Fruit fly (Drosophila melanogaster) whole organism, embryonic: ENCODE data around the gene Pis.
A peak's percentile ranks its signal among the peaks of the same experiment; 100 is the strongest.

Source experiments
- Bgb ChIP-seq: fragments of 200-800 bp; sonication (Bioruptor generic); IDR thresholded peaks from 2 replicates; pipeline ENCODE4 v1.3.6; 2022; ENCODE audit warnings: missing biosample characterization, missing genetic modification characterization; ENCODE audit not compliant: partially characterized antibody
- CG10147 ChIP-seq: fragments of 200-800 bp; sonication (Bioruptor generic); optimal IDR thresholded peaks from 2 replicates; lab custom pipeline; 2019; ENCODE audit warnings: missing biosample characterization, mild to moderate bottlenecking, missing genetic modification characterization, moderate library complexity
- CG10267 ChIP-seq: fragments of 200-800 bp; sonication (Bioruptor generic); optimal IDR thresholded peaks from 2 replicates; lab custom pipeline; 2018; ENCODE audit warnings: missing biosample characterization, mild to moderate bottlenecking, missing genetic modification characterization, moderate library complexity
- CG11695 ChIP-seq: fragments of 200-800 bp; sonication (Bioruptor generic); IDR thresholded peaks from 3 replicates; pipeline ENCODE4 v1.3.6; 2022; ENCODE audit warnings: missing biosample characterization, missing genetic modification characterization
- CG11723 ChIP-seq: fragments of 200-800 bp; sonication (Bioruptor generic); optimal IDR thresholded peaks from 2 replicates; lab custom pipeline; 2017; ENCODE audit warnings: missing biosample characterization, mild to moderate bottlenecking, missing genetic modification characterization
- CG12942 ChIP-seq: fragments of 200-800 bp; sonication (Bioruptor generic); optimal IDR thresholded peaks from 3 replicates; lab custom pipeline; 2016; ENCODE audit warnings: missing biosample characterization, missing genetic modification characterization
- CG13287 ChIP-seq: fragments of 200-800 bp; sonication (Bioruptor generic); IDR thresholded peaks from 2 replicates; pipeline ENCODE4 v1.3.6; 2022; ENCODE audit warnings: missing biosample characterization, missing genetic modification characterization; ENCODE audit not compliant: partially characterized antibody
- CG15011 ChIP-seq: fragments of 200-800 bp; sonication (Bioruptor generic); optimal IDR thresholded peaks from 3 replicates; lab custom pipeline; 2018; ENCODE audit warnings: missing biosample characterization, mild to moderate bottlenecking, missing genetic modification characterization
- CG15073 ChIP-seq: fragments of 200-800 bp; sonication (Bioruptor generic); optimal IDR thresholded peaks from 2 replicates; lab custom pipeline; 2016; ENCODE audit warnings: missing biosample characterization, missing genetic modification characterization
- CG15601 ChIP-seq: fragments of 200-800 bp; sonication (Bioruptor generic); optimal IDR thresholded peaks from 3 replicates; lab custom pipeline; 2019; ENCODE audit warnings: missing biosample characterization, mild to moderate bottlenecking, missing genetic modification characterization, moderate library complexity
- CG17328 ChIP-seq: fragments of 200-800 bp; sonication (Bioruptor generic); IDR thresholded peaks from 2 replicates; pipeline ENCODE4 v1.3.6; 2022; ENCODE audit warnings: missing biosample characterization, missing genetic modification characterization
- CG17612 ChIP-seq: fragments of 200-800 bp; sonication (Bioruptor generic); IDR thresholded peaks from 2 replicates; pipeline ENCODE4 v1.3.6; 2022; ENCODE audit warnings: missing biosample characterization, missing genetic modification characterization
- CG17912 ChIP-seq: fragments of 200-800 bp; sonication (Bioruptor generic); optimal IDR thresholded peaks from 2 replicates; lab custom pipeline; 2018; ENCODE audit warnings: missing biosample characterization, mild to moderate bottlenecking, missing genetic modification characterization
- CG2199 ChIP-seq: fragments of 200-800 bp; sonication (Bioruptor generic); IDR thresholded peaks from 3 replicates; pipeline ENCODE4 v1.3.6; 2022; ENCODE audit warnings: missing biosample characterization, missing genetic modification characterization
- CG33213 ChIP-seq: fragments of 200-800 bp; sonication (Bioruptor generic); optimal IDR thresholded peaks from 3 replicates; lab custom pipeline; 2016; ENCODE audit warnings: missing biosample characterization, missing genetic modification characterization
- CG6765 ChIP-seq: fragments of 200-800 bp; sonication (Bioruptor generic); optimal IDR thresholded peaks from 3 replicates; lab custom pipeline; 2017; ENCODE audit warnings: missing biosample characterization, mild to moderate bottlenecking, missing genetic modification characterization
- CG8924 ChIP-seq: fragments of 200-800 bp; optimal IDR thresholded peaks from 3 replicates; lab custom pipeline; 2019; ENCODE audit warnings: missing biosample characterization, mild to moderate bottlenecking, missing genetic modification characterization, moderate library complexity
- CG9609 ChIP-seq: fragments of 200-800 bp; sonication (Bioruptor generic); optimal IDR thresholded peaks from 3 replicates; lab custom pipeline; 2016; ENCODE audit warnings: missing biosample characterization, missing genetic modification characterization
- D19A ChIP-seq: fragments of 200-800 bp; optimal IDR thresholded peaks from 3 replicates; lab custom pipeline; 2019; ENCODE audit warnings: missing biosample characterization, mild to moderate bottlenecking, missing genetic modification characterization, moderate library complexity
- Dfd ChIP-seq, 2 experiments: fragments of >200 bp; optimal IDR thresholded peaks; 2 replicates each; lab custom pipeline; 2017; ENCODE audit warnings: missing biosample characterization in 2 of 2, missing genetic modification characterization in 2 of 2
- Drgx ChIP-seq: fragments of 200-800 bp; sonication (Bioruptor generic); IDR thresholded peaks from 2 replicates; pipeline ENCODE4 v1.3.6; 2022; ENCODE audit warnings: missing biosample characterization, missing genetic modification characterization
- E2f1 ChIP-seq: fragments of 200-800 bp; sonication (Bioruptor generic); IDR thresholded peaks from 2 replicates; pipeline ENCODE4 v1.3.6; 2022; ENCODE audit warnings: missing biosample characterization, missing genetic modification characterization
- Fer3 ChIP-seq: fragments of 200-800 bp; sonication (Bioruptor generic); optimal IDR thresholded peaks from 2 replicates; lab custom pipeline; 2018; ENCODE audit warnings: missing biosample characterization, mild to moderate bottlenecking, missing genetic modification characterization, moderate library complexity
- HLH54F ChIP-seq: fragments of 200-800 bp; sonication (Bioruptor generic); optimal IDR thresholded peaks from 3 replicates; lab custom pipeline; 2016; ENCODE audit warnings: missing biosample characterization, missing genetic modification characterization
- Lpt ChIP-seq: fragments of >200 bp; optimal IDR thresholded peaks from 2 replicates; lab custom pipeline; 2018; ENCODE audit warnings: missing biosample characterization, missing genetic modification characterization
- Max ChIP-seq: fragments of 200-800 bp; sonication (Bioruptor generic); optimal IDR thresholded peaks from 2 replicates; lab custom pipeline; 2016; ENCODE audit warnings: missing biosample characterization, mild to moderate bottlenecking, missing genetic modification characterization
- NK7.1 ChIP-seq: fragments of 200-800 bp; sonication (Bioruptor generic); optimal IDR thresholded peaks from 3 replicates; lab custom pipeline; 2016; ENCODE audit warnings: missing biosample characterization, missing genetic modification characterization
- Side ChIP-seq: fragments of 200-800 bp; sonication (Bioruptor generic); optimal IDR thresholded peaks from 2 replicates; lab custom pipeline; 2016; ENCODE audit warnings: missing biosample characterization, missing genetic modification characterization
- ap ChIP-seq: fragments of 200-800 bp; sonication (Bioruptor generic); IDR thresholded peaks from 2 replicates; pipeline ENCODE4 v1.3.6; 2022; ENCODE audit warnings: missing biosample characterization, missing genetic modification characterization
- ara ChIP-seq: fragments of 200-800 bp; sonication (Bioruptor generic); IDR thresholded peaks from 2 replicates; pipeline ENCODE4 v1.3.6; 2022; ENCODE audit warnings: missing biosample characterization, missing genetic modification characterization
- bbx ChIP-seq: fragments of 200-800 bp; sonication (Bioruptor generic); IDR thresholded peaks from 2 replicates; pipeline ENCODE4 v1.3.6; 2022; ENCODE audit warnings: missing biosample characterization, missing genetic modification characterization; ENCODE audit not compliant: partially characterized antibody
- corto ChIP-seq: fragments of 200-800 bp; sonication (Bioruptor generic); optimal IDR thresholded peaks from 2 replicates; lab custom pipeline; 2016; ENCODE audit warnings: missing biosample characterization, mild to moderate bottlenecking, missing genetic modification characterization, moderate library complexity
- dati ChIP-seq: fragments of 200-800 bp; sonication (Bioruptor generic); IDR thresholded peaks from 2 replicates; pipeline ENCODE4 v1.3.6; 2022; ENCODE audit warnings: missing biosample characterization, missing genetic modification characterization
- en ChIP-seq: fragments of 200-800 bp; sonication (Bioruptor generic); optimal IDR thresholded peaks from 2 replicates; lab custom pipeline; 2016; ENCODE audit warnings: missing biosample characterization, missing genetic modification characterization
- ewg ChIP-seq: fragments of 200-800 bp; sonication (Bioruptor generic); optimal IDR thresholded peaks from 3 replicates; lab custom pipeline; 2017; ENCODE audit warnings: mild to moderate bottlenecking, missing biosample characterization, missing genetic modification reagents, missing genetic modification characterization
- eyg ChIP-seq: fragments of 200-800 bp; sonication (Bioruptor generic); optimal IDR thresholded peaks from 3 replicates; lab custom pipeline; 2016; ENCODE audit warnings: missing biosample characterization, missing genetic modification characterization
- fd102C ChIP-seq: fragments of 200-800 bp; sonication (Bioruptor generic); optimal IDR thresholded peaks from 2 replicates; lab custom pipeline; 2018; ENCODE audit warnings: missing biosample characterization, mild to moderate bottlenecking, missing genetic modification characterization, moderate library complexity
- gsb ChIP-seq: fragments of 200-800 bp; sonication (Bioruptor generic); IDR thresholded peaks from 2 replicates; pipeline ENCODE4 v1.3.6; 2022; ENCODE audit warnings: missing biosample characterization, missing genetic modification characterization
- ken ChIP-seq: fragments of 200-800 bp; sonication (Bioruptor generic); IDR thresholded peaks from 3 replicates; pipeline ENCODE4 v1.3.6; 2022; ENCODE audit warnings: missing biosample characterization, missing genetic modification characterization
- lbe ChIP-seq: fragments of 200-800 bp; sonication (Bioruptor generic); optimal IDR thresholded peaks from 2 replicates; lab custom pipeline; 2016; ENCODE audit warnings: missing biosample characterization, mild to moderate bottlenecking, missing genetic modification characterization
- org-1 ChIP-seq: fragments of 200-800 bp; sonication (Bioruptor generic); optimal IDR thresholded peaks from 2 replicates; lab custom pipeline; 2017; ENCODE audit warnings: missing biosample characterization, missing genetic modification characterization
- pho ChIP-seq: fragments of 200-800 bp; sonication (Bioruptor generic); optimal IDR thresholded peaks from 2 replicates; lab custom pipeline; 2016; ENCODE audit warnings: missing biosample characterization, missing genetic modification characterization
- ranshi ChIP-seq: fragments of 200-800 bp; sonication (Bioruptor generic); IDR thresholded peaks from 2 replicates; pipeline ENCODE4 v1.3.6; 2022; ENCODE audit warnings: missing biosample characterization, missing genetic modification characterization
- repo ChIP-seq: fragments of 200-800 bp; sonication (Bioruptor generic); optimal IDR thresholded peaks from 2 replicates; lab custom pipeline; 2016; ENCODE audit warnings: missing biosample characterization, missing genetic modification characterization
- row ChIP-seq: fragments of 200-800 bp; sonication (Bioruptor generic); IDR thresholded peaks from 3 replicates; pipeline ENCODE4 v1.3.6; 2022; ENCODE audit warnings: missing biosample characterization, missing genetic modification characterization
- sc ChIP-seq, 3 experiments: fragments of >200 bp in 2 of 3; fragments of 200-800 bp in 1 of 3; sonication (Bioruptor generic) in 1 of 3; optimal IDR thresholded peaks; 2 replicates in 2 of 3; 3 replicates in 1 of 3; lab custom pipeline; 2017; ENCODE audit warnings: mild to moderate bottlenecking in 1 of 3, missing biosample characterization in 1 of 3, missing genetic modification characterization in 1 of 3, missing genetic modification reagents in 1 of 3
- sima ChIP-seq: fragments of 200-800 bp; sonication (Bioruptor generic); optimal IDR thresholded peaks from 2 replicates; lab custom pipeline; 2016; ENCODE audit warnings: missing biosample characterization, missing genetic modification characterization
- slp2 ChIP-seq: fragments of 200-800 bp; sonication (Bioruptor generic); optimal IDR thresholded peaks from 2 replicates; lab custom pipeline; 2016; ENCODE audit warnings: missing biosample characterization, missing genetic modification characterization
- stc ChIP-seq: fragments of 200-800 bp; sonication (Bioruptor generic); IDR thresholded peaks from 2 replicates; pipeline ENCODE4 v1.3.6; 2022; ENCODE audit warnings: missing biosample characterization, missing genetic modification characterization
- tna ChIP-seq: fragments of 200-800 bp; sonication (Bioruptor generic); IDR thresholded peaks from 2 replicates; pipeline ENCODE4 v1.3.6; 2022; ENCODE audit warnings: missing biosample characterization, missing genetic modification characterization; ENCODE audit not compliant: partially characterized antibody
- vnd ChIP-seq: fragments of 200-800 bp; sonication (Bioruptor generic); IDR thresholded peaks from 3 replicates; pipeline ENCODE4 v1.3.6; 2022; ENCODE audit warnings: missing biosample characterization, missing genetic modification characterization; ENCODE audit not compliant: partially characterized antibody

The Pis gene

DNA sequence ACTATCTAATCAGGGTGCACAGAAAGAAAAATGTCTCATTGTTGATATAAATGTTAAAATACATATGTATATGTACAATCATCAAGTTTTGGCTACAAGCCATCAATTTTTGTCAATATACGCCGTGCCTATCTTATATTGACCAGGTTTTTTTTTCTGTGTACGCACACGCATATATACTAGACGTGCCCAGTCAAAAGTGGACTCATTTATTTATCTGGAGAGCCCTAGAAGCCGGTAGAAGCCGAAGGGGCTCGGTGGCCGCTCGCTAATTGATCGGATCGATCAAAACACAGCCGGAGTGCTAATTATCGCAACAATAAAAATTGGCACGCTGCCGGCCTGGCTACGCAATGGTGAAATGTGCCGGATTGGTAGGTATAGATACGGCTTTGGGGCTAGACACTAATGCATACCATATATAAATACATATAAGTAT lies 36.7 kb upstream of the Pis start (continued):
- TF ChIP-seq Fer3 (peak; percentile 87), CG15601 (no peak), CG9609 (peak; percentile 42), CG6765 (GFP tag; lab: Kevin White, UChicago) (peak; percentile 68), pho (GFP tag; lab: Kevin White, UChicago) (peak; percentile 69), D19A (tag; lab: Kevin White, UChicago) (peak; percentile 37), CG17912 (GFP tag; lab: Kevin White, UChicago) (no peak), ap (peak; percentile 34; the same call in 1 of the 2 replicates), dati (GFP tag; lab: Robert Waterston, UW) (peak; percentile 31; the same call in 1 of the 2 replicates), sima (GFP tag; lab: Kevin White, UChicago) (no peak), HLH54F (GFP tag; lab: Kevin White, UChicago) (peak; percentile 62), ranshi (GFP tag; lab: Robert Waterston, UW) (peak; percentile 78), sc (optimal IDR thresholded peaks at IDR 0.05; lab: Kevin White, UChicago) (no peak), sc (GFP tag; optimal IDR thresholded peaks at IDR 0.05; lab: Kevin White, UChicago) (peak; percentile 6), row (GFP tag; lab: Robert Waterston, UW) (peak; percentile 90), eyg (GFP tag; lab: Kevin White, UChicago) (no peak), CG10147 (peak; percentile 70), bbx (no peak), CG33213 (GFP tag; lab: Kevin White, UChicago) (peak; percentile 28), CG2199 (no peak), Drgx (GFP tag; lab: Robert Waterston, UW) (peak; percentile 46), Bgb (GFP tag; lab: Robert Waterston, UW) (no peak), repo (GFP tag; lab: Kevin White, UChicago) (no peak), Side (GFP tag; lab: Kevin White, UChicago) (peak; percentile 39), CG15011 (GFP tag; lab: Kevin White, UChicago) (peak; percentile 41), CG17328 (GFP tag; lab: Robert Waterston, UW) (peak; percentile 70), CG11695 (GFP tag; lab: Robert Waterston, UW) (peak; percentile 68; the same call in 2 of the 3 replicates), fd102C (no peak), CG17612 (GFP tag; lab: Robert Waterston, UW) (peak; percentile 55; the same call in 1 of the 2 replicates), CG8924 (tag; lab: Kevin White, UChicago) (peak; percentile 57), ewg (GFP tag; lab: Kevin White, UChicago) (peak; percentile 33), CG11723 (GFP tag; lab: Kevin White, UChicago) (no peak), Lpt (GFP tag; lab: Kevin White, UChicago) (no peak), CG12942 (GFP tag; lab: Kevin White, UChicago) (peak; percentile 30), org-1 (peak; percentile 53), gsb (peak; percentile 70), CG13287 (GFP tag; lab: Robert Waterston, UW) (no peak), lbe (peak; percentile 79), stc (peak; percentile 78), en (GFP tag; lab: Kevin White, UChicago) (no peak), corto (GFP tag; lab: Kevin White, UChicago) (peak; percentile 22), E2f1 (GFP tag; lab: Robert Waterston, UW) (peak; percentile 72), ara (GFP tag; lab: Robert Waterston, UW) (peak; percentile 53; the same call in 1 of the 2 replicates), NK7.1 (GFP tag; lab: Kevin White, UChicago) (peak; percentile 47), Dfd (GFP tag; optimal IDR thresholded peaks at IDR 0.05; lab: Kevin White, UChicago) (no peak), ken (GFP tag; lab: Robert Waterston, UW) (peak; percentile 46; the same call in 1 of the 3 replicates), tna (GFP tag; lab: Robert Waterston, UW) (no peak), slp2 (GFP tag; lab: Kevin White, UChicago) (no peak), CG10267 (tag; lab: Kevin White, UChicago) (peak; percentile 40), CG15073 (GFP tag; lab: Kevin White, UChicago) (no peak), Max (GFP tag; lab: Kevin White, UChicago) (peak; percentile 20), vnd (GFP tag; lab: Robert Waterston, UW) (no peak)
